Fruit fly (Drosophila melanogaster) whole organism, wandering third instar larva: ENCODE results near the gene CG33303.

Experiments
- Abd-B ChIP-seq: fragments of >200 bp; optimal IDR thresholded peaks from 2 replicates; lab custom pipeline; 2017; ENCODE audit warnings: missing biosample characterization, missing genetic modification characterization
- CrebA ChIP-seq: fragments of 200-800 bp; sonication (Bioruptor generic); optimal IDR thresholded peaks from 2 replicates; lab custom pipeline; 2016; ENCODE audit warnings: missing biosample characterization, mild to moderate bottlenecking, missing genetic modification characterization, borderline replicate concordance
- Dif ChIP-seq: fragments of 200-275, 200-300 bp; sonication (Bioruptor generic); optimal IDR thresholded peaks from 2 replicates; lab custom pipeline; 2018; ENCODE audit warnings: missing biosample characterization, missing genetic modification characterization; ENCODE audit not compliant: partially characterized antibody
- GATAd ChIP-seq: sonication (Bioruptor generic); optimal IDR thresholded peaks from 2 replicates; lab custom pipeline; 2016; ENCODE audit warnings: missing biosample characterization, missing genetic modification characterization
- HLH106 ChIP-seq: fragments of 200-800 bp; optimal IDR thresholded peaks from 3 replicates; lab custom pipeline; 2019; ENCODE audit warnings: missing biosample characterization, mild to moderate bottlenecking, missing genetic modification characterization, moderate library complexity
- Hnf4 ChIP-seq: fragments of 200-800 bp; sonication (Bioruptor generic); optimal IDR thresholded peaks from 2 replicates; lab custom pipeline; 2016; ENCODE audit warnings: missing biosample characterization, mild to moderate bottlenecking, missing genetic modification characterization
- Hr78 ChIP-seq: fragments of >200 bp; optimal IDR thresholded peaks from 2 replicates; lab custom pipeline; 2017; ENCODE audit warnings: missing biosample characterization, missing genetic modification characterization
- Hr83 ChIP-seq: fragments of 200-300 bp; sonication (Bioruptor generic); optimal IDR thresholded peaks from 2 replicates; lab custom pipeline; 2016; ENCODE audit warnings: missing biosample characterization, mild to moderate bottlenecking, missing genetic modification characterization, moderate library complexity; ENCODE audit not compliant: poor library complexity, severe bottlenecking
- Jra ChIP-seq: sonication (Bioruptor generic); optimal IDR thresholded peaks from 2 replicates; lab custom pipeline; 2016; ENCODE audit warnings: missing biosample characterization, missing genetic modification characterization
- Mio ChIP-seq: sonication (Bioruptor generic); optimal IDR thresholded peaks from 2 replicates; lab custom pipeline; 2016; ENCODE audit warnings: missing biosample characterization, missing genetic modification characterization
- Myc ChIP-seq: fragments of >200 bp; optimal IDR thresholded peaks from 2 replicates; lab custom pipeline; 2017
- N ChIP-seq: fragments of >200 bp; optimal IDR thresholded peaks from 2 replicates; lab custom pipeline; 2018; ENCODE audit warnings: missing biosample characterization, missing external identifiers, missing genetic modification characterization
- OdsH ChIP-seq: fragments of 200-800 bp; sonication (Bioruptor generic); optimal IDR thresholded peaks from 2 replicates; lab custom pipeline; 2016; ENCODE audit warnings: missing biosample characterization, mild to moderate bottlenecking, missing genetic modification characterization
- Rel ChIP-seq, 2 experiments: fragments of 200-800 bp; sonication (Bioruptor generic) in 1 of 2; optimal IDR thresholded peaks; 2 replicates in 1 of 2; 3 replicates in 1 of 2; lab custom pipeline; 2016 to 2019; ENCODE audit warnings: mild to moderate bottlenecking in 2 of 2, missing biosample characterization in 2 of 2, missing genetic modification characterization in 2 of 2, moderate library complexity in 1 of 2
- Sp1 ChIP-seq: fragments of 200-800 bp; sonication (Bioruptor generic); optimal IDR thresholded peaks from 3 replicates; lab custom pipeline; 2019; ENCODE audit warnings: missing biosample characterization, mild to moderate bottlenecking, missing genetic modification characterization, moderate library complexity
- Vsx2 ChIP-seq: fragments of 200-300, 225-300 bp; sonication (Bioruptor generic); optimal IDR thresholded peaks from 2 replicates; lab custom pipeline; 2018; ENCODE audit warnings: missing biosample characterization, missing genetic modification characterization; ENCODE audit not compliant: partially characterized antibody
- br ChIP-seq: fragments of 200-800 bp; sonication (Bioruptor generic); optimal IDR thresholded peaks from 2 replicates; lab custom pipeline; 2016; ENCODE audit warnings: missing biosample characterization, missing genetic modification characterization
- brk ChIP-seq: fragments of 200-800 bp; sonication (Bioruptor generic); optimal IDR thresholded peaks from 2 replicates; lab custom pipeline; 2016; ENCODE audit warnings: missing biosample characterization, mild to moderate bottlenecking, missing genetic modification characterization
- dl ChIP-seq, 2 experiments: fragments of 175-275, 200-275 bp in 1 of 2; fragments of 200-275 bp in 1 of 2; sonication (Bioruptor generic); optimal IDR thresholded peaks; lab custom pipeline; 2018; ENCODE audit warnings: mild to moderate bottlenecking in 2 of 2, missing biosample characterization in 2 of 2, missing genetic modification characterization in 2 of 2, moderate library complexity in 2 of 2; ENCODE audit not compliant: partially characterized antibody in 2 of 2, insufficient read depth in 1 of 2
- dmrt93B ChIP-seq: fragments of 200-800 bp; sonication (Bioruptor generic); optimal IDR thresholded peaks from 2 replicates; lab custom pipeline; 2018; ENCODE audit warnings: missing biosample characterization, mild to moderate bottlenecking, missing genetic modification characterization
- dsf ChIP-seq: sonication (Bioruptor generic); optimal IDR thresholded peaks from 2 replicates; lab custom pipeline; 2016; ENCODE audit warnings: missing biosample characterization, missing genetic modification characterization, borderline replicate concordance
- ey ChIP-seq: fragments of 200-800 bp; sonication (Bioruptor generic); optimal IDR thresholded peaks from 2 replicates; lab custom pipeline; 2016; ENCODE audit warnings: missing biosample characterization, missing genetic modification characterization
- foxo ChIP-seq, 2 experiments: fragments of 200-800 bp; sonication (Bioruptor generic); optimal IDR thresholded peaks; 2 replicates in 1 of 2; 3 replicates in 1 of 2; lab custom pipeline; 2016 to 2017; ENCODE audit warnings: missing biosample characterization in 2 of 2, missing genetic modification characterization in 2 of 2
- fru ChIP-seq: fragments of 200-800 bp; sonication (Bioruptor generic); optimal IDR thresholded peaks from 3 replicates; lab custom pipeline; 2016; ENCODE audit warnings: missing biosample characterization, mild to moderate bottlenecking, missing genetic modification characterization
- h ChIP-seq: fragments of 200-800 bp; sonication (Bioruptor generic); optimal IDR thresholded peaks from 3 replicates; lab custom pipeline; 2016; ENCODE audit warnings: missing biosample characterization, mild to moderate bottlenecking, missing genetic modification characterization
- lola ChIP-seq: fragments of >200 bp; optimal IDR thresholded peaks from 2 replicates; lab custom pipeline; 2017; ENCODE audit warnings: missing biosample characterization, missing genetic modification characterization
- pan ChIP-seq: fragments of >200 bp; optimal IDR thresholded peaks from 2 replicates; lab custom pipeline; 2017
- psq ChIP-seq: fragments of 200-800 bp; sonication (Bioruptor generic); optimal IDR thresholded peaks from 3 replicates; lab custom pipeline; 2017; ENCODE audit warnings: missing biosample characterization, mild to moderate bottlenecking, missing genetic modification characterization, moderate library complexity
- rgr ChIP-seq: fragments of 200-800 bp; sonication (Bioruptor generic); optimal IDR thresholded peaks from 3 replicates; lab custom pipeline; 2016; ENCODE audit warnings: missing biosample characterization, mild to moderate bottlenecking, missing genetic modification characterization
- sv ChIP-seq: fragments of 200-800 bp; sonication (Bioruptor generic); optimal IDR thresholded peaks from 3 replicates; lab custom pipeline; 2016; ENCODE audit warnings: missing biosample characterization, missing genetic modification characterization
- tai ChIP-seq: sonication (Bioruptor generic); optimal IDR thresholded peaks from 2 replicates; lab custom pipeline; 2016; ENCODE audit warnings: missing biosample characterization, missing genetic modification characterization
- usp ChIP-seq: fragments of >200 bp; optimal IDR thresholded peaks from 2 replicates; lab custom pipeline; 2017; ENCODE audit warnings: missing biosample characterization, missing genetic modification characterization
- woc ChIP-seq: sonication (Bioruptor generic); optimal IDR thresholded peaks from 2 replicates; lab custom pipeline; 2016; ENCODE audit warnings: missing biosample characterization, mild to moderate bottlenecking, missing genetic modification characterization

Gene CG33303

DNA sequence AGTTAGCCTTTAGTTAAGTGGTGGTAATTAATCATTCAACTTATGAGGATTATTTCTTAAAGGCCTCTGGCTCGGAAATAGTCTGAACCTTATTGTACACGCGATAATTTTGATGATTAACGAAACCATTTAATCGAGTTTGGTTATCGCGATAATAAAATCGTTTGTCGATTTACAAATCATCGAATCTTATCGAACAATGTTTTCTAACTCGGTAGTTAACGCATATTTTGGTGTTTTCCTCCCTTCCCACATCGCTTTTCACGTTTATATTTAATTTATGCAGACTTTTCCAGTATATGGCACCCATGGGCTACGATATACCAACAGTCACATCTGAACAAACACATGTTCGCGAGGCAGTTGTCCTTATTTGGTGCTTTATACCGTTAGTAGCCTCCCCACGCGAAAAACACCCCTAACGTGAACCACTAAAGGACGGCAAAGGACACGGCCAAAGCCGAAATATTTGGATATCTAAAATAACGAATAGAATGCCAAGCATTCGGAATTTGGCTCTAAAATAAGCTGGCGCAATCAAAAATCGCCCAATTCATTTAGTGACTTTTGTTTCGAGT is 31.4 kb downstream of the CG33303 start, which contains the start of gene Frmd5:
Gene Frmd5 (plus strand): TSS at position 414 of the 578 bp plus-strand sequence.
- no peak for TF ChIP-seq fru (GFP tag; lab: Kevin White, UChicago)

DNA sequence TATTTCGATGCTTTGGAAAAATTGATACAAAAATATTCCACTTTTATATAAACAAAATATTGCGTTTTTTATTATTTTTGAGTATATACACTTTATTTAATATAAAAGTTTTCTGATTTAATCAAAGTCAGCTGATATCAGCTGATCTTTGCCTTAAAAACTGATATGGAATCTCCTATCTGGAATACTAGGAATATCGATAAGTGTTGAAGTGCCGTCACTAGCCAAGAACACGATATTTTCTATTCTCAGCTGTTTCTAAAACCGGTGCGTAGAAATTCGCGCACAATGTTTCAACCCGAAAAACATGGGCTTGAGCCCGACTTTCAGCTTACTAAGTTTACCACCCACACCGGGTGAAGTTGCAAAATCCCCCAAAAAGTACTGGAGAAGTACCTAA is 33.1 kb downstream of the CG33303 start, which contains the start of gene Sps2:
Gene Sps2 (plus strand): TSS at position 124 of the 400 bp plus-strand sequence.
- TF ChIP-seq Rel (GFP tag; optimal IDR thresholded peaks at IDR 0.05; lab: Kevin White, UChicago) (no peak), Rel (tag; optimal IDR thresholded peaks at IDR 0.05; lab: Kevin White, UChicago) (no peak), Dif (no peak), dl (GFP tag; optimal IDR thresholded peaks at IDR 0.05; lab: Kevin White, UChicago; ENCODE audit: insufficient read depth in 1 of 2, partially characterized antibody in 2 of 2) (no peak), usp (GFP tag; lab: Kevin White, UChicago) (no peak), Hnf4 (GFP tag; lab: Kevin White, UChicago) (peak; percentile 10), pan (lab: Kevin White, UChicago) (no peak), Hr83 (GFP tag; lab: Kevin White, UChicago) (no peak), lola (GFP tag; lab: Kevin White, UChicago) (no peak), dmrt93B (GFP tag; lab: Kevin White, UChicago) (no peak), Jra (GFP tag; lab: Kevin White, UChicago) (no peak), rgr (no peak), tai (no peak), fru (GFP tag; lab: Kevin White, UChicago) (peak; percentile 10), br (GFP tag; lab: Kevin White, UChicago) (no peak), Vsx2 (GFP tag; lab: Kevin White, UChicago) (no peak), Myc (lab: Kevin White, UChicago) (no peak), CrebA (GFP tag; lab: Kevin White, UChicago) (no peak), GATAd (GFP tag; lab: Kevin White, UChicago) (no peak), N (GFP tag; lab: Kevin White, UChicago) (no peak), Hr78 (GFP tag; lab: Kevin White, UChicago) (no peak), sv (no peak), psq (no peak), ey (no peak), Abd-B (no peak), Sp1 (GFP tag; lab: Kevin White, UChicago) (no peak), brk (peak; percentile 18), foxo (GFP tag; optimal IDR thresholded peaks at IDR 0.05; lab: Kevin White, UChicago) (no peak), dsf (no peak), h (GFP tag; lab: Kevin White, UChicago) (peak; percentile 24), HLH106 (tag; lab: Kevin White, UChicago) (no peak), OdsH (GFP tag; lab: Kevin White, UChicago) (no peak)
- TF ChIP-seq, all 38 proteins: peak for 4

DNA sequence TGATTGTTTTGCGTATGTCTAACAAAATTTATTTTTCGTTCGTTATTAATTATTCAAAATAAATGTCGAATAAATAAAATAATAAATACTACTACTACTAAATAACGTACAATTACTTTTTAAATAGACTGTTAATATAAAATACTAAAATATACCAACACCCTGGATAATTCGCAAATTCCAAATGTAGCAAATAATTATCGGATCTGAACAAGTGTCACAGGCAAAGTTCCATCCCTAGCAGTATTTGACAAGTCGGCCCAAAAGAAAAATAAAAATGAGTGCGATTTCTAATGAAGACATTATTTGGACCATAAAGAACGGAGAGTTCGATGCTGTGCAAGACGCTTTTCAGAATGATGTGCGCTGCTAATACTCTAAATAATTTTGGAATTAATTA is 34.2 kb downstream of the CG33303 start, which contains the start of gene CG31715:
Gene CG31715 (plus strand): TSS at position 212 of the 400 bp plus-strand sequence.
- TF ChIP-seq sv, result no peak
- TF ChIP-seq CrebA (GFP tag; lab: Kevin White, UChicago), result no peak
- TF ChIP-seq Mio, result no peak
- no peak for TF ChIP-seq Abd-B
- peak; percentile 21 for TF ChIP-seq Hnf4 (GFP tag; lab: Kevin White, UChicago)
- TF ChIP-seq Sp1 (GFP tag; lab: Kevin White, UChicago), result no peak
- no peak for TF ChIP-seq GATAd (GFP tag; lab: Kevin White, UChicago)
- no peak for TF ChIP-seq Vsx2 (GFP tag; lab: Kevin White, UChicago)
- TF ChIP-seq dsf, result peak; percentile 9
- TF ChIP-seq Dif, result no peak
- peak; percentile 9 for TF ChIP-seq ey
- peak in 1 of 2 experiments; percentile 48 for TF ChIP-seq foxo (GFP tag; optimal IDR thresholded peaks at IDR 0.05; lab: Kevin White, UChicago)
- TF ChIP-seq dl (GFP tag; optimal IDR thresholded peaks at IDR 0.05; lab: Kevin White, UChicago; ENCODE audit: insufficient read depth in 1 of 2, partially characterized antibody in 2 of 2), result no peak
- TF ChIP-seq pan (lab: Kevin White, UChicago), result no peak
- TF ChIP-seq h (GFP tag; lab: Kevin White, UChicago), result peak; percentile 20
- TF ChIP-seq psq, result peak; percentile 13
- no peak for TF ChIP-seq N (GFP tag; lab: Kevin White, UChicago)
- TF ChIP-seq dmrt93B (GFP tag; lab: Kevin White, UChicago), result no peak
- peak; percentile 35 for TF ChIP-seq woc
- TF ChIP-seq Hr78 (GFP tag; lab: Kevin White, UChicago), result no peak
- no peak for TF ChIP-seq usp (GFP tag; lab: Kevin White, UChicago)
- peak; percentile 32 for TF ChIP-seq Hr83 (GFP tag; lab: Kevin White, UChicago)
- TF ChIP-seq rgr, result peak; percentile 64
- peak; percentile 60 for TF ChIP-seq brk
- TF ChIP-seq fru (GFP tag; lab: Kevin White, UChicago), result no peak
- peak; percentile 6 for TF ChIP-seq HLH106 (tag; lab: Kevin White, UChicago)
- TF ChIP-seq br (GFP tag; lab: Kevin White, UChicago), result no peak
